Worm (Caenorhabditis elegans) whole organism, L4 larva: ENCODE measurements around the gene idhg-1.

Experiments
- aly-2 ChIP-seq: sonication (generic microtip); optimal IDR thresholded peaks from 2 replicates; lab custom pipeline; 2018; ENCODE audit warnings: missing biosample characterization, missing genetic modification characterization
- ceh-28 ChIP-seq: fragments of 150-350 bp; optimal IDR thresholded peaks from 2 replicates; lab custom pipeline; 2014; ENCODE audit warnings: missing biosample characterization, missing genetic modification reagents, missing genetic modification characterization
- lin-39 ChIP-seq: fragments of 150-350 bp; optimal IDR thresholded peaks from 2 replicates; lab custom pipeline; 2014; ENCODE audit warnings: missing biosample characterization, missing genetic modification reagents, missing genetic modification characterization
- mdl-1 ChIP-seq, 2 experiments: fragments of 150-350 bp in 1 of 2; sonication (generic microtip) in 1 of 2; optimal IDR thresholded peaks; 2 replicates each; lab custom pipeline; 2014 to 2017; ENCODE audit warnings: missing biosample characterization in 2 of 2, missing genetic modification characterization in 2 of 2
- nhr-25 ChIP-seq: sonication (generic microtip); optimal IDR thresholded peaks from 2 replicates; lab custom pipeline; 2017; ENCODE audit warnings: missing genetic modification characterization, mild to moderate bottlenecking, missing compliant biosample characterization, antibody characterized with exemption, moderate library complexity, borderline replicate concordance; ENCODE audit not compliant: insufficient read depth
- nhr-6 ChIP-seq: fragments of 150-350 bp; optimal IDR thresholded peaks from 2 replicates; lab custom pipeline; 2014; ENCODE audit warnings: missing biosample characterization, missing genetic modification characterization
- nhr-77 ChIP-seq: fragments of 150-350 bp; optimal IDR thresholded peaks from 2 replicates; lab custom pipeline; 2014; ENCODE audit warnings: missing biosample characterization, missing genetic modification characterization
- pha-4 ChIP-seq, 2 experiments: fragments of 150-350 bp in 1 of 2; fragments of 200-800 bp in 1 of 2; sonication (Bioruptor generic) in 1 of 2; IDR thresholded peaks in 1 of 2; optimal IDR thresholded peaks in 1 of 2; 2 replicates each; pipeline versions ENCODE4 v1.3.6 to Lab custom; 2014 to 2022; ENCODE audit warnings: missing genetic modification characterization in 2 of 2, missing genetic modification reagents in 2 of 2, missing biosample characterization in 1 of 2, missing compliant biosample characterization in 1 of 2

DNA sequence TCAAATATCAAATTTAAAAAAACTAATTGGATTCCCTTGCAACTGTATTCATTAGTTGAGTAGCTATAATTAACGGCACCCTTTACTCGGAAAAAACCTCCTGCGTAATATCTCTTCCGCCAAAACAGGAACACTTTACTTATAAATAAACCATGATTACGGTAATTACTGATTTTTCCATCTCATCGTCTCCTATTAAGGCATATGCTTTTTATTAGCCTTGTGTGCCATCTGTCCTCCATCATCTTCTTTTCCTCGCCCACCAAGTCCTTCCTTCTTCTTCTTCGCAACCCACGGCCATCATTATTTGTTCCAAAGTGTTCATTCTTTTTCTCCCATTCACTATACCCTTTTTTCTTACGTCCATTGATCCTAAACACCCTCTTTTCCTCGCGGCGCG is 49.2 kb upstream of the idhg-1 start:
- TF ChIP-seq nhr-6 (tag; lab: Kevin White, UChicago) (no peak), lin-39 (tag; lab: Kevin White, UChicago) (no peak), ceh-28 (no peak), nhr-25 (tag; lab: Kevin White, UChicago) (no peak), pha-4 (GFP tag; IDR thresholded peaks at IDR 0.05; lab: Robert Waterston, UW) (no peak), pha-4 (tag; optimal IDR thresholded peaks at IDR 0.05; lab: Kevin White, UChicago) (no peak), nhr-77 (tag; lab: Kevin White, UChicago) (no peak), mdl-1 (tag; optimal IDR thresholded peaks at IDR 0.05; lab: Kevin White, UChicago) (no peak), aly-2 (tag; lab: Kevin White, UChicago) (no peak)
